Worm (Caenorhabditis elegans): ENCODE data around the gene mig-13.

ce11 chrX:4782197-4782596 is 17.7 kb downstream of the mig-13 start, which contains the start of gene hum-10:
- TF ChIP-seq nhr-2 (tag; optimal IDR thresholded peaks at IDR 0.05) (no peak), blmp-1 (tag; optimal IDR thresholded peaks at IDR 0.05) (no peak), snpc-4 (tag; optimal IDR thresholded peaks at IDR 0.05) (no peak), sptf-1 (tag; optimal IDR thresholded peaks at IDR 0.05) (no peak), lsy-2 (tag; optimal IDR thresholded peaks at IDR 0.05) (no peak), nhr-28 (tag; optimal IDR thresholded peaks at IDR 0.05) (no peak)

Data from whole organism, mixed stage, embryonic.